Fruit fly (Drosophila melanogaster) whole organism, pupa: ENCODE results near the gene SmydA-8.

Experiments
- CG10348 ChIP-seq: fragments of 200-800 bp; sonication (Bioruptor generic); IDR thresholded peaks from 2 replicates; pipeline ENCODE4 v1.3.6; 2022; ENCODE audit warnings: missing biosample characterization, missing genetic modification characterization
- CG12605 ChIP-seq: fragments of 200-800 bp; sonication (Bioruptor generic); IDR thresholded peaks from 2 replicates; pipeline ENCODE4 v1.3.6; 2022; ENCODE audit warnings: missing biosample characterization, missing genetic modification characterization
- CG13204 ChIP-seq: fragments of 200-800 bp; sonication (Bioruptor generic); optimal IDR thresholded peaks from 2 replicates; lab custom pipeline; 2018; ENCODE audit warnings: missing biosample characterization, mild to moderate bottlenecking, missing genetic modification characterization, moderate library complexity
- CG14655 ChIP-seq: fragments of 200-800 bp; sonication (Bioruptor generic); optimal IDR thresholded peaks from 3 replicates; lab custom pipeline; 2017; ENCODE audit warnings: mild to moderate bottlenecking, missing biosample characterization, missing genetic modification reagents, missing genetic modification characterization
- CG15710 ChIP-seq: fragments of 200-800 bp; sonication (Bioruptor generic); optimal IDR thresholded peaks from 2 replicates; lab custom pipeline; 2018; ENCODE audit warnings: missing biosample characterization, mild to moderate bottlenecking, missing genetic modification characterization, moderate library complexity
- CG17806 ChIP-seq: fragments of 200-800 bp; sonication (Bioruptor generic); optimal IDR thresholded peaks from 2 replicates; lab custom pipeline; 2018; ENCODE audit warnings: missing biosample characterization, mild to moderate bottlenecking, missing genetic modification characterization, moderate library complexity
- CG32121 ChIP-seq: fragments of 200-800 bp; sonication (Bioruptor generic); IDR thresholded peaks from 2 replicates; pipeline ENCODE4 v1.3.6; 2022; ENCODE audit warnings: missing biosample characterization, missing genetic modification characterization
- CG34367 ChIP-seq: fragments of 200-800 bp; sonication (Bioruptor generic); optimal IDR thresholded peaks from 2 replicates; lab custom pipeline; 2018; ENCODE audit warnings: missing biosample characterization, mild to moderate bottlenecking, missing genetic modification characterization
- CG4496 ChIP-seq: fragments of 200-800 bp; sonication (Bioruptor generic); IDR thresholded peaks from 3 replicates; pipeline ENCODE4 v1.3.6; 2022; ENCODE audit warnings: missing biosample characterization, missing genetic modification characterization
- CG8159 ChIP-seq: fragments of 200-800 bp; sonication (Bioruptor generic); optimal IDR thresholded peaks from 3 replicates; lab custom pipeline; 2018; ENCODE audit warnings: missing biosample characterization, mild to moderate bottlenecking, missing genetic modification characterization, moderate library complexity
- CG8301 ChIP-seq: fragments of 200-800 bp; sonication (Bioruptor generic); optimal IDR thresholded peaks from 2 replicates; lab custom pipeline; 2018; ENCODE audit warnings: missing biosample characterization, mild to moderate bottlenecking, missing genetic modification characterization
- CG9948 ChIP-seq: fragments of 200-800 bp; sonication (Bioruptor generic); optimal IDR thresholded peaks from 2 replicates; lab custom pipeline; 2018; ENCODE audit warnings: missing biosample characterization, mild to moderate bottlenecking, missing genetic modification characterization, moderate library complexity
- D1 ChIP-seq: fragments of 200-800 bp; sonication (Bioruptor generic); optimal IDR thresholded peaks from 2 replicates; lab custom pipeline; 2018; ENCODE audit warnings: missing biosample characterization, mild to moderate bottlenecking, missing genetic modification characterization, moderate library complexity
- EcR ChIP-seq: fragments of 200-800 bp; sonication (Bioruptor generic); optimal IDR thresholded peaks from 3 replicates; lab custom pipeline; 2019; ENCODE audit warnings: missing biosample characterization, missing genetic modification characterization, mild to moderate bottlenecking, moderate library complexity, missing genetic modification reagents
- Ets98B ChIP-seq: fragments of 200-800 bp; sonication (Bioruptor generic); IDR thresholded peaks from 2 replicates; pipeline ENCODE4 v1.3.6; 2022; ENCODE audit warnings: missing biosample characterization, missing genetic modification characterization
- Pif1A ChIP-seq: fragments of 200-800 bp; sonication (Bioruptor generic); optimal IDR thresholded peaks from 3 replicates; lab custom pipeline; 2016; ENCODE audit warnings: missing biosample characterization, missing genetic modification characterization
- Pif1B ChIP-seq: fragments of 200-800 bp; sonication (Bioruptor generic); optimal IDR thresholded peaks from 3 replicates; lab custom pipeline; 2016; ENCODE audit warnings: missing biosample characterization, missing genetic modification characterization
- Snoo ChIP-seq: fragments of 200-800 bp; sonication (Bioruptor generic); optimal IDR thresholded peaks from 3 replicates; lab custom pipeline; 2017; ENCODE audit warnings: missing biosample characterization, mild to moderate bottlenecking, missing genetic modification characterization, inconsistent platforms
- fd96Ca ChIP-seq: fragments of 200-800 bp; sonication (Bioruptor generic); IDR thresholded peaks from 3 replicates; pipeline ENCODE4 v1.3.6; 2022; ENCODE audit warnings: missing biosample characterization, missing genetic modification characterization
- gl ChIP-seq: fragments of 200-800 bp; sonication (Bioruptor generic); optimal IDR thresholded peaks from 2 replicates; lab custom pipeline; 2018; ENCODE audit warnings: missing biosample characterization, mild to moderate bottlenecking, missing genetic modification characterization
- rn ChIP-seq: fragments of 200-800 bp; sonication (Bioruptor generic); IDR thresholded peaks from 2 replicates; pipeline ENCODE4 v1.3.6; 2022; ENCODE audit warnings: missing biosample characterization, missing genetic modification characterization

The SmydA-8 gene

DNA sequence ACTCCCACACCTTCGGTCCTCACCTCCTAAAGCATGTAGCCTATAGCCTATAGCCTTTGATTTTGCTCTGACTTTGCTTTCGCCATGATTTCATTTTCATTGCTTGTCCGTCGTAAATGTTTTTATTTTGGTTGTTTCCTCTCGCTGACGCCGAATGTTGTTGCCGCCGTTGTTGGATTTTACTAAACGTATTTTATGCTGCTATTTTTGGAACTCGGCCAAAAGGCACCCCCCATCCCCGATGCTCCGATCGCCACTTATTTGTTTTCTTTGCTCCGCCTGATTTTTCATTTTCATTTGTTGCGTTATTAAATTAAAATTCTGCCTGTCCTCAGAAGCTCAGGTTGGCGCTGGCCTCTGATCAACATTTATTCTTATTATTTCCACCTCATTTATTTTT is 5.6 kb upstream of the SmydA-8 start:
- no peak for TF ChIP-seq Pif1A (GFP tag; lab: Kevin White, UChicago)
- TF ChIP-seq CG8159: no peak
- no peak for TF ChIP-seq CG10348 (GFP tag; lab: Robert Waterston, UW)
- no peak for TF ChIP-seq CG32121 (GFP tag; lab: Robert Waterston, UW)
- no peak for TF ChIP-seq D1 (tag; lab: Kevin White, UChicago)
- TF ChIP-seq CG15710 (tag; lab: Kevin White, UChicago): no peak
- TF ChIP-seq CG12605 (GFP tag; lab: Robert Waterston, UW): no peak
- no peak for TF ChIP-seq CG17806 (tag; lab: Kevin White, UChicago)
- no peak for TF ChIP-seq Ets98B (GFP tag; lab: Robert Waterston, UW)
- no peak for TF ChIP-seq gl (tag; lab: Kevin White, UChicago)
- no peak for TF ChIP-seq EcR

dm6 chrX:2218455-2218854 is 4.8 kb upstream of the SmydA-8 start:
- TF ChIP-seq CG4496 (GFP tag; lab: Robert Waterston, UW) (no peak), CG34367 (tag; lab: Kevin White, UChicago) (no peak), CG14655 (GFP tag; lab: Kevin White, UChicago) (no peak), Ets98B (GFP tag; lab: Robert Waterston, UW) (no peak), Pif1B (no peak), CG8159 (no peak), EcR (no peak), CG32121 (GFP tag; lab: Robert Waterston, UW) (no peak), CG15710 (tag; lab: Kevin White, UChicago) (no peak), rn (GFP tag; lab: Robert Waterston, UW) (no peak), CG13204 (GFP tag; lab: Kevin White, UChicago) (no peak), gl (tag; lab: Kevin White, UChicago) (no peak), fd96Ca (GFP tag; lab: Robert Waterston, UW) (no peak), D1 (tag; lab: Kevin White, UChicago) (no peak), CG17806 (tag; lab: Kevin White, UChicago) (no peak), CG8301 (tag; lab: Kevin White, UChicago) (no peak), CG9948 (tag; lab: Kevin White, UChicago) (no peak)

- TF ChIP-seq CG34367 (tag; lab: Kevin White, UChicago) (no peak), CG8301 (tag; lab: Kevin White, UChicago) (no peak), CG12605 (GFP tag; lab: Robert Waterston, UW) (no peak), rn (GFP tag; lab: Robert Waterston, UW) (no peak), D1 (tag; lab: Kevin White, UChicago) (no peak), CG15710 (tag; lab: Kevin White, UChicago) (no peak), CG10348 (GFP tag; lab: Robert Waterston, UW) (no peak), Pif1B (no peak), CG14655 (GFP tag; lab: Kevin White, UChicago) (peak; percentile 6), EcR (no peak), CG9948 (tag; lab: Kevin White, UChicago) (no peak), fd96Ca (GFP tag; lab: Robert Waterston, UW) (0 out of 3 replicates have a peak, but pooled peaks have one; percentile 26), Pif1A (GFP tag; lab: Kevin White, UChicago) (peak; percentile 8), CG8159 (no peak), CG32121 (GFP tag; lab: Robert Waterston, UW) (peak; percentile 47), Ets98B (GFP tag; lab: Robert Waterston, UW) (peak; percentile 60), Snoo (no peak), gl (tag; lab: Kevin White, UChicago) (no peak), CG17806 (tag; lab: Kevin White, UChicago) (no peak), CG4496 (GFP tag; lab: Robert Waterston, UW) (no peak), CG13204 (GFP tag; lab: Kevin White, UChicago) (no peak)
Observed at dm6 chrX:2212327-2212820, 1.2 kb downstream of the SmydA-8 start.

dm6 chrX:2208641-2209241 is 4.9 kb downstream of the SmydA-8 start:
- TF ChIP-seq EcR: no peak
- TF ChIP-seq Pif1A (GFP tag; lab: Kevin White, UChicago): no peak
- no peak for TF ChIP-seq CG12605 (GFP tag; lab: Robert Waterston, UW)
- TF ChIP-seq CG32121 (GFP tag; lab: Robert Waterston, UW): peak; percentile 34; the same call in 1 of the 2 replicates
- no peak for TF ChIP-seq CG8159
- no peak for TF ChIP-seq CG14655 (GFP tag; lab: Kevin White, UChicago)
- TF ChIP-seq CG4496 (GFP tag; lab: Robert Waterston, UW): peak; percentile 13; the same call in 1 of the 3 replicates
- no peak for TF ChIP-seq Snoo
- TF ChIP-seq CG15710 (tag; lab: Kevin White, UChicago): no peak
- peak; percentile 65; the same call in 2 of the 3 replicates for TF ChIP-seq fd96Ca (GFP tag; lab: Robert Waterston, UW)
- no peak for TF ChIP-seq CG17806 (tag; lab: Kevin White, UChicago)
- TF ChIP-seq CG34367 (tag; lab: Kevin White, UChicago): no peak
- no peak for TF ChIP-seq CG9948 (tag; lab: Kevin White, UChicago)
- 0 out of 2 replicates have a peak, but pooled peaks have one; percentile 39 for TF ChIP-seq CG10348 (GFP tag; lab: Robert Waterston, UW)
- no peak for TF ChIP-seq Ets98B (GFP tag; lab: Robert Waterston, UW)
- TF ChIP-seq D1 (tag; lab: Kevin White, UChicago): no peak
- TF ChIP-seq gl (tag; lab: Kevin White, UChicago): no peak
- no peak for TF ChIP-seq CG8301 (tag; lab: Kevin White, UChicago)
- TF ChIP-seq Pif1B: no peak

- no peak for TF ChIP-seq CG34367 (tag; lab: Kevin White, UChicago)
- TF ChIP-seq CG17806 (tag; lab: Kevin White, UChicago): no peak
- TF ChIP-seq gl (tag; lab: Kevin White, UChicago): no peak
- TF ChIP-seq Snoo: no peak
- no peak for TF ChIP-seq EcR
- TF ChIP-seq Pif1B: no peak
- no peak for TF ChIP-seq Ets98B (GFP tag; lab: Robert Waterston, UW)
- no peak for TF ChIP-seq CG13204 (GFP tag; lab: Kevin White, UChicago)
- TF ChIP-seq CG10348 (GFP tag; lab: Robert Waterston, UW): no peak
- TF ChIP-seq CG9948 (tag; lab: Kevin White, UChicago): no peak
- no peak for TF ChIP-seq CG4496 (GFP tag; lab: Robert Waterston, UW)
- no peak for TF ChIP-seq CG15710 (tag; lab: Kevin White, UChicago)
- no peak for TF ChIP-seq CG32121 (GFP tag; lab: Robert Waterston, UW)
- TF ChIP-seq CG8159: no peak
- no peak for TF ChIP-seq CG12605 (GFP tag; lab: Robert Waterston, UW)
- no peak for TF ChIP-seq D1 (tag; lab: Kevin White, UChicago)
- TF ChIP-seq CG14655 (GFP tag; lab: Kevin White, UChicago): no peak
- no peak for TF ChIP-seq Pif1A (GFP tag; lab: Kevin White, UChicago)
- TF ChIP-seq rn (GFP tag; lab: Robert Waterston, UW): no peak
- no peak for TF ChIP-seq CG8301 (tag; lab: Kevin White, UChicago)
Observed at dm6 chrX:2203766-2204165, 9.8 kb downstream of the SmydA-8 start, which contains the start of gene FarO. TSS of gene FarO (minus strand) at chrX:2203866.
